Worm (Caenorhabditis elegans) whole organism, L1 larva: Measurements from ENCODE around the gene srd-15.

Experiments
- C04F5.9 ChIP-seq: sonication (generic microtip); optimal IDR thresholded peaks from 2 replicates; lab custom pipeline; 2016; ENCODE audit warnings: missing genetic modification characterization, missing compliant biosample characterization
- F16B12.6 ChIP-seq: fragments of 150-350 bp; optimal IDR thresholded peaks from 2 replicates; lab custom pipeline; 2014; ENCODE audit warnings: missing biosample characterization, missing genetic modification characterization
- aly-2 ChIP-seq: fragments of 150-350 bp; optimal IDR thresholded peaks from 2 replicates; lab custom pipeline; 2014; ENCODE audit warnings: missing biosample characterization, missing genetic modification characterization
- ama-1 ChIP-seq: fragments of 150-350 bp; optimal IDR thresholded peaks from 2 replicates; lab custom pipeline; 2014
- ceh-8 ChIP-seq: fragments of 200-800 bp; sonication (Bioruptor generic); optimal IDR thresholded peaks from 2 replicates; lab custom pipeline; 2018; ENCODE audit warnings: mild to moderate bottlenecking, missing genetic modification characterization, moderate library complexity, missing compliant biosample characterization
- ceh-82 ChIP-seq, 3 experiments: fragments of 150-350 bp in 1 of 3; sonication (generic microtip) in 2 of 3; optimal IDR thresholded peaks; 2 replicates each; lab custom pipeline; 2014 to 2017; ENCODE audit warnings: missing biosample characterization in 3 of 3, missing genetic modification characterization in 3 of 3
- ces-1 ChIP-seq: fragments of 150-350 bp; optimal IDR thresholded peaks from 2 replicates; lab custom pipeline; 2014; ENCODE audit warnings: missing biosample characterization, missing genetic modification reagents, missing genetic modification characterization
- efl-1 ChIP-seq, 4 experiments: fragments of 150-350 bp; optimal IDR thresholded peaks in 3 of 4; peaks in 1 of 4; 1 replicate in 1 of 4; 2 replicates in 3 of 4; lab custom pipeline; 2014; ENCODE audit warnings: missing biosample characterization in 2 of 4, missing genetic modification characterization in 2 of 4, missing genetic modification reagents in 2 of 4
- efl-3 ChIP-seq: fragments of 200-800 bp; sonication (Bioruptor generic); optimal IDR thresholded peaks from 2 replicates; lab custom pipeline; 2018; ENCODE audit warnings: mild to moderate bottlenecking, missing genetic modification characterization, missing compliant biosample characterization
- egl-27 ChIP-seq, 2 experiments: fragments of 150-350 bp in 1 of 2; sonication (generic microtip); optimal IDR thresholded peaks; 3 replicates each; lab custom pipeline; 2017 to 2018; ENCODE audit warnings: missing biosample characterization in 2 of 2, missing genetic modification characterization in 2 of 2, missing genetic modification reagents in 2 of 2
- elt-2 ChIP-seq: sonication (generic microtip); optimal IDR thresholded peaks from 2 replicates; lab custom pipeline; 2016; ENCODE audit warnings: missing genetic modification characterization, mild to moderate bottlenecking, inconsistent platforms, missing compliant biosample characterization, missing genetic modification reagents
- elt-3 ChIP-seq, 6 experiments: fragments of 150-350 bp in 1 of 6; sonication (generic microtip); optimal IDR thresholded peaks; 2 replicates each; lab custom pipeline; 2017 to 2018; ENCODE audit warnings: missing biosample characterization in 6 of 6, missing genetic modification characterization in 6 of 6, inconsistent platforms in 1 of 6
- fkh-10 ChIP-seq: sonication (generic microtip); optimal IDR thresholded peaks from 2 replicates; lab custom pipeline; 2017; ENCODE audit warnings: missing biosample characterization, missing genetic modification reagents, missing genetic modification characterization
- fos-1 ChIP-seq: fragments of 150-350 bp; optimal IDR thresholded peaks from 2 replicates; lab custom pipeline; 2014; ENCODE audit warnings: missing biosample characterization, missing genetic modification characterization
- hlh-17 ChIP-seq: fragments of 200-800 bp; sonication (Bioruptor generic); optimal IDR thresholded peaks from 2 replicates; lab custom pipeline; 2018; ENCODE audit warnings: missing genetic modification characterization, mild to moderate bottlenecking, missing compliant biosample characterization, moderate library complexity, borderline replicate concordance
- isw-1 ChIP-seq: fragments of 200-800 bp; sonication (Bioruptor generic); IDR thresholded peaks from 2 replicates; pipeline ENCODE4 v1.3.6; 2022; ENCODE audit warnings: missing genetic modification characterization, missing compliant biosample characterization
- lin-13 ChIP-seq: fragments of 150-350 bp; optimal IDR thresholded peaks from 2 replicates; lab custom pipeline; 2014; ENCODE audit warnings: missing biosample characterization, missing genetic modification reagents, missing genetic modification characterization
- lsy-2 ChIP-seq, 2 experiments: fragments of 150-350 bp; optimal IDR thresholded peaks; 2 replicates each; lab custom pipeline; 2014; ENCODE audit warnings: missing biosample characterization in 2 of 2, missing genetic modification characterization in 2 of 2
- mab-9 ChIP-seq: fragments of 200-800 bp; sonication (Bioruptor generic); IDR thresholded peaks from 2 replicates; pipeline ENCODE4 v1.3.6; 2022; ENCODE audit warnings: missing genetic modification reagents, missing genetic modification characterization, missing compliant biosample characterization
- nhr-12 ChIP-seq: sonication (generic microtip); optimal IDR thresholded peaks from 2 replicates; lab custom pipeline; 2017; ENCODE audit warnings: missing biosample characterization, missing genetic modification characterization
- nhr-237 ChIP-seq: fragments of 150-350 bp; optimal IDR thresholded peaks from 2 replicates; lab custom pipeline; 2014; ENCODE audit warnings: missing biosample characterization, missing genetic modification characterization
- nhr-71 ChIP-seq: sonication (generic microtip); optimal IDR thresholded peaks from 2 replicates; lab custom pipeline; 2016; ENCODE audit warnings: mild to moderate bottlenecking, missing genetic modification characterization, moderate library complexity, missing compliant biosample characterization
- nhr-76 ChIP-seq: sonication (generic microtip); optimal IDR thresholded peaks from 2 replicates; lab custom pipeline; 2017; ENCODE audit warnings: missing biosample characterization, missing genetic modification characterization
- nhr-84 ChIP-seq: sonication (generic microtip); optimal IDR thresholded peaks from 2 replicates; lab custom pipeline; 2017; ENCODE audit warnings: missing biosample characterization, missing genetic modification characterization
- nhr-90 ChIP-seq: sonication (generic microtip); optimal IDR thresholded peaks from 2 replicates; lab custom pipeline; 2016; ENCODE audit warnings: mild to moderate bottlenecking, missing genetic modification characterization, missing compliant biosample characterization; ENCODE audit not compliant: poor library complexity
- pag-3 ChIP-seq: sonication (generic microtip); optimal IDR thresholded peaks from 2 replicates; lab custom pipeline; 2017; ENCODE audit warnings: missing genetic modification characterization, mild to moderate bottlenecking, missing compliant biosample characterization, antibody characterized with exemption, borderline replicate concordance; ENCODE audit not compliant: insufficient read depth
- pax-3 ChIP-seq: fragments of 200-800 bp; sonication (Bioruptor generic); optimal IDR thresholded peaks from 2 replicates; lab custom pipeline; 2018; ENCODE audit warnings: mild to moderate bottlenecking, missing genetic modification characterization, moderate library complexity, missing compliant biosample characterization
- rnt-1 ChIP-seq: sonication (generic microtip); optimal IDR thresholded peaks from 2 replicates; lab custom pipeline; 2016; ENCODE audit warnings: mild to moderate bottlenecking, missing genetic modification characterization, moderate library complexity, missing compliant biosample characterization
- snu-23 ChIP-seq: sonication (generic microtip); optimal IDR thresholded peaks from 2 replicates; lab custom pipeline; 2016; ENCODE audit warnings: missing genetic modification characterization, missing compliant biosample characterization
- sptf-1 ChIP-seq: fragments of 150-350 bp; optimal IDR thresholded peaks from 2 replicates; lab custom pipeline; 2014; ENCODE audit warnings: missing biosample characterization, missing genetic modification characterization
- sup-37 ChIP-seq: fragments of 200-800 bp; sonication (Bioruptor generic); optimal IDR thresholded peaks from 2 replicates; lab custom pipeline; 2018; ENCODE audit warnings: mild to moderate bottlenecking, missing genetic modification characterization, missing compliant biosample characterization
- tbx-2 ChIP-seq: sonication (generic microtip); optimal IDR thresholded peaks from 2 replicates; lab custom pipeline; 2016; ENCODE audit warnings: missing genetic modification characterization, missing compliant biosample characterization
- unc-130 ChIP-seq: fragments of 150-350 bp; optimal IDR thresholded peaks from 2 replicates; lab custom pipeline; 2017; ENCODE audit warnings: missing biosample characterization, missing genetic modification characterization, inconsistent platforms
- unc-62 ChIP-seq: fragments of 150-350 bp; optimal IDR thresholded peaks from 2 replicates; lab custom pipeline; 2014; ENCODE audit warnings: missing biosample characterization, missing genetic modification reagents, missing genetic modification characterization
- unc-86 ChIP-seq: sonication (generic microtip); optimal IDR thresholded peaks from 2 replicates; lab custom pipeline; 2016; ENCODE audit warnings: missing genetic modification characterization, missing compliant biosample characterization
- xbp-1 ChIP-seq: sonication (generic microtip); optimal IDR thresholded peaks from 2 replicates; lab custom pipeline; 2016; ENCODE audit warnings: missing genetic modification characterization, missing compliant biosample characterization
- ztf-11 ChIP-seq, 2 experiments: sonication (generic microtip); optimal IDR thresholded peaks; 2 replicates each; lab custom pipeline; 2016 to 2017; ENCODE audit warnings: missing genetic modification characterization in 2 of 2, missing biosample characterization in 1 of 2, missing compliant biosample characterization in 1 of 2
- ztf-4 ChIP-seq: fragments of 150-350 bp; optimal IDR thresholded peaks from 2 replicates; lab custom pipeline; 2014; ENCODE audit warnings: missing biosample characterization, missing genetic modification characterization

The srd-15 gene

ce11 chrV:5917707-5918106 lies 11.6 kb upstream of the srd-15 start, which contains the start of gene lrpr-1 (continued):
- TF ChIP-seq unc-130 (tag; lab: Kevin White, UChicago) (no peak), rnt-1 (peak; percentile 100), nhr-90 (peak; percentile 97), ces-1 (no peak), nhr-76 (tag; lab: Kevin White, UChicago) (no peak), lsy-2 (tag; optimal IDR thresholded peaks at IDR 0.05; lab: Kevin White, UChicago) (peak; percentile 85 to 87), nhr-71 (peak; percentile 96), C04F5.9 (tag; lab: Kevin White, UChicago) (peak; percentile 94), elt-2 (tag; lab: Kevin White, UChicago) (peak; percentile 89), nhr-84 (tag; lab: Kevin White, UChicago) (no peak), mab-9 (GFP tag; lab: Robert Waterston, UW) (peak; percentile 91), pag-3 (tag; lab: Kevin White, UChicago) (no peak), hlh-17 (GFP tag; lab: Kevin White, UChicago) (peak; percentile 71), unc-86 (tag; lab: Kevin White, UChicago) (peak; percentile 86), ama-1 (lab: Kevin White, UChicago) (no peak), fkh-10 (peak; percentile 24), ceh-8 (peak; percentile 77), isw-1 (peak; percentile 86), nhr-12 (no peak), pax-3 (peak; percentile 97), tbx-2 (tag; lab: Kevin White, UChicago) (peak; percentile 97), elt-3 (tag; optimal IDR thresholded peaks at IDR 0.05; lab: Kevin White, UChicago) (peak in 2 of 6 experiments; percentile 16 to 35), snu-23 (GFP tag; lab: Kevin White, UChicago) (peak; percentile 92), egl-27 (tag; optimal IDR thresholded peaks at IDR 0.05; lab: Kevin White, UChicago) (no peak), ceh-82 (tag; optimal IDR thresholded peaks at IDR 0.05; lab: Kevin White, UChicago) (peak; percentile 71 to 82 (median 78)), ztf-4 (no peak), aly-2 (tag; lab: Kevin White, UChicago) (peak; percentile 68), ztf-11 (tag; optimal IDR thresholded peaks at IDR 0.05; lab: Kevin White, UChicago) (peak in 1 of 2 experiments; percentile 99), nhr-237 (tag; lab: Kevin White, UChicago) (peak; percentile 45), xbp-1 (tag; lab: Kevin White, UChicago) (peak; percentile 96), sup-37 (GFP tag; lab: Kevin White, UChicago) (peak; percentile 75)
- TF ChIP-seq, all 84 proteins: peak for 63

ce11 chrV:5916862-5917261 lies 10.7 kb upstream of the srd-15 start:
- TF ChIP-seq unc-62 (GFP tag; lab: Kevin White, UChicago) (no peak), sptf-1 (tag; lab: Kevin White, UChicago) (no peak), efl-3 (GFP tag; lab: Kevin White, UChicago) (no peak), efl-1 (optimal IDR thresholded peaks at IDR 0.05; lab: Kevin White, UChicago) (no peak), efl-1 (GFP tag; optimal IDR thresholded peaks at IDR 0.05 in 1 of 2; lab: Kevin White, UChicago) (peak in 1 of 2 experiments; percentile 75), ceh-82 (tag; optimal IDR thresholded peaks at IDR 0.05; lab: Kevin White, UChicago) (no peak), lin-13 (no peak), tbx-2 (tag; lab: Kevin White, UChicago) (no peak)

ce11 chrV:5912426-5912825 lies 6.3 kb upstream of the srd-15 start, which contains the start of gene C04E6.13:
TSS of gene C04E6.13 (plus strand) at chrV:5912726.
- no peak for TF ChIP-seq nhr-71
- TF ChIP-seq fos-1 (tag; lab: Kevin White, UChicago) = no peak
- TF ChIP-seq F16B12.6 (tag; lab: Kevin White, UChicago) = no peak
- no peak for TF ChIP-seq efl-1 (optimal IDR thresholded peaks at IDR 0.05; lab: Kevin White, UChicago)
- TF ChIP-seq efl-1 (GFP tag; optimal IDR thresholded peaks at IDR 0.05 in 1 of 2; lab: Kevin White, UChicago) = peak in 1 of 2 experiments; percentile 7
